Worm (Caenorhabditis elegans) whole organism, late embryonic: ENCODE data around the gene nhr-186.

Experiments
- C38D4.7 ChIP-seq: fragments of 200-800 bp; sonication (Bioruptor generic); optimal IDR thresholded peaks from 2 replicates; lab custom pipeline; 2018; ENCODE audit warnings: mild to moderate bottlenecking, missing genetic modification characterization, moderate library complexity, missing compliant biosample characterization
- F13H6.1 ChIP-seq: sonication (generic microtip); optimal IDR thresholded peaks from 2 replicates; lab custom pipeline; 2016; ENCODE audit warnings: missing genetic modification characterization, missing compliant biosample characterization
- ceh-31 ChIP-seq: sonication (generic microtip); optimal IDR thresholded peaks from 2 replicates; lab custom pipeline; 2016; ENCODE audit warnings: missing genetic modification characterization, missing compliant biosample characterization
- pax-1 ChIP-seq: fragments of 150-350 bp; optimal IDR thresholded peaks from 2 replicates; lab custom pipeline; 2014; ENCODE audit warnings: missing biosample characterization, missing genetic modification characterization
- sox-2 ChIP-seq: fragments of 200-800 bp; sonication (Bioruptor generic); IDR thresholded peaks from 2 replicates; pipeline ENCODE4 v1.3.6; 2022; ENCODE audit warnings: missing genetic modification reagents, missing genetic modification characterization, missing compliant biosample characterization
- zip-5 ChIP-seq: sonication (generic microtip); optimal IDR thresholded peaks from 2 replicates; lab custom pipeline; 2016; ENCODE audit warnings: missing genetic modification characterization, missing compliant biosample characterization

ce11 chrV:3841462-3841861 is 13.3 kb downstream of the nhr-186 start:
- TF ChIP-seq F13H6.1 (tag; lab: Kevin White, UChicago) (no peak), sox-2 (GFP tag; lab: Robert Waterston, UW) (no peak), pax-1 (tag; lab: Kevin White, UChicago) (no peak), C38D4.7 (GFP tag; lab: Kevin White, UChicago) (no peak), zip-5 (tag; lab: Kevin White, UChicago) (no peak), ceh-31 (no peak)
